Worm (Caenorhabditis elegans): ENCODE results near the gene lgc-55.

DNA sequence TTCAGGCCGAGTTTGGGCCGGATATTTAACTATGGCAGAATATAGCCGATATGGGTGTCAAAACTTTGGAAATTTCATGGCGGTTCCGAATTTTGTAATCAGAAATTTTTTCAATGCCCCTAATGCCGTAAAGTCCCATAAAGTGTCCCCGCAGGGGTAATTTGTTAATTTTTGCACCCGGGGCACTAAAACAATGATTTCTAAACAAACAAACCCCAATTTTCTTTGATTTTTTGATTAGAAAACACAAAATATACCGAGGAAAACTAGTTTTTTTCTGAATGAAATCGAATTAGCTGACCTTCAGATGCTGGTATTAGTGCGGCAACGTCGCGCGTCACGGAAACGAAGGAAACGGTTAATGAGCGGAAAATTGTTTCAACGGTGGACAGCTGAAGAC, 12.1 kb downstream of the lgc-55 start:
- no peak for TF ChIP-seq flt-1 (GFP tag; IDR thresholded peaks at IDR 0.05)
- TF ChIP-seq tab-1 (GFP tag; IDR thresholded peaks at IDR 0.05) = no peak
- no peak for TF ChIP-seq ztf-23 (GFP tag; IDR thresholded peaks at IDR 0.05)
